Worm (Caenorhabditis elegans): ENCODE measurements around the gene pacl-1.

pacl-1 gene

DNA sequence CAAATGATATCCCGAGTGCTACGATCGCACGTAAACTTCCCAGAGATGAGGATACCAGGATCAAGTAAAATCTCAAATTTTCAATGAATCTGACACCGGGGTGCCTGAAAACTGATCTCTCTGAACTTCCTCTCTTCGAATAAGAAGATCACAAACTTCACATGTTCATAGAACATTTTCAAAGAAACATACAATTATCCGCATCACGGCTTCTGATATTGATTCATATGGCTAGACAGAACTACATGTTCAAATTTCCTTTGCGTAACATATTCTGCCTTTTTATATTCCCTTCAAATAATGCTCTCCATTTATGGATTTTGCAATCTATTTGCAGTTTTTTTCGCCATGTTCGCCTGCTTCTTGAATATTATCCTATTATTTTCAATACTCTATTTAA lies 21.8 kb upstream of the pacl-1 start, which contains the start of gene srbc-83:
Gene srbc-83, plus strand, starts transcription at position 301 of the 400 bp plus-strand sequence.
- TF ChIP-seq ceh-30 (tag; optimal IDR thresholded peaks at IDR 0.05), result no peak
- TF ChIP-seq unc-42 (tag; optimal IDR thresholded peaks at IDR 0.05), result no peak
- TF ChIP-seq sdc-2 (tag; optimal IDR thresholded peaks at IDR 0.05), result no peak
- TF ChIP-seq che-1 (tag; optimal IDR thresholded peaks at IDR 0.05), result no peak
- no peak for TF ChIP-seq K09A11.1 (tag; optimal IDR thresholded peaks at IDR 0.05; ENCODE audit: insufficient read depth)
- TF ChIP-seq nhr-11 (tag; optimal IDR thresholded peaks at IDR 0.05), result no peak
- no peak for TF ChIP-seq ceh-48 (tag; optimal IDR thresholded peaks at IDR 0.05)
- no peak for TF ChIP-seq sox-2 (GFP tag; IDR thresholded peaks at IDR 0.05)
- no peak for TF ChIP-seq hlh-6 (tag; optimal IDR thresholded peaks at IDR 0.05)

DNA sequence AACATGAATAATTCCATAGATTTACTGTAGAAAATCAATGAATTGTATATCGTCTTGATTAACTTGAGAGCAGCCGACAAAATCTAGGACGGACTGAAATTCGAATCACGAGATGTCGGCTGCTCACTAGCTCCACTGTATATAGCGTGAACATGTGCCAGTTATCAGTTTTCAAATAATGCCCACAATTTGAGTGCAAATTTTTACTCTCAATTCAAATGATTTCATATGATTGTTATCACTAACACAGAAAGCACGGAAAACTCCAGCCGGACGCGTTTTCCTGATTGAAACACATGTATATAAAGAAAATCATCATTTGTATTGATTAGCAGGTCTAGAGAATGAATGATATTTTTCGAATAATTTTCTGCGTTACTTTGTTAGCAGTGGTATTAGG lies 17.2 kb upstream of the pacl-1 start, which contains the start of gene oac-5:
Gene oac-5, plus strand, starts transcription at position 301 of the 400 bp plus-strand sequence.
- TF ChIP-seq ceh-6 (GFP tag; optimal IDR thresholded peaks at IDR 0.05), result no peak
- no peak for TF ChIP-seq hlh-8 (tag; optimal IDR thresholded peaks at IDR 0.05)
- TF ChIP-seq ceh-22 (tag; optimal IDR thresholded peaks at IDR 0.05), result no peak
- TF ChIP-seq K02D7.2 (tag; optimal IDR thresholded peaks at IDR 0.05), result no peak
- TF ChIP-seq ceh-30 (tag; optimal IDR thresholded peaks at IDR 0.05), result no peak
- no peak for TF ChIP-seq npax-4 (tag; optimal IDR thresholded peaks at IDR 0.05)
- no peak for TF ChIP-seq rnt-1 (tag; optimal IDR thresholded peaks at IDR 0.05)
- TF ChIP-seq pha-2 (tag; optimal IDR thresholded peaks at IDR 0.05), result no peak

DNA sequence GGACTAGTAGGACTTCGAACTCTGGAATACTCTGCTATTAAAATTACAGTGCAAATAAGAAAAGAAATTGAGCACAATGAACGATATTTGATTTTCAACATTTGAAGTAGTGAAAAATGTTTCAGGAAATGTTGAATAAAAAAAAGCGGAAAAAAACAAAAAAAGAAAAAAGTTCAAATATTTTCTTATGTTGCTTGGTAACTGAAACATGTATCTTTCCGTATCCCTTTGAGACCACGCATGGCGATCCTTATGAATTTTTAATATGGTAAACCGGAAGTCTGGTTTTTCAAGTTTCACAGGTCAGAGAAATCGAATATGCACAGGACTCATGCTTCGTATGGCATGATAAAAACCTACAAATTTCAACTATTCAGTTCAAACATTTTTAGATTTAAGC lies 12.4 kb upstream of the pacl-1 start, which contains the start of gene F28G4.3:
Gene F28G4.3, minus strand, starts transcription at position 101 of the 400 bp plus-strand sequence.
- TF ChIP-seq nfya-1 (tag; optimal IDR thresholded peaks at IDR 0.05) (no peak), unc-55 (GFP tag; optimal IDR thresholded peaks at IDR 0.05) (no peak), gmeb-2 (tag; optimal IDR thresholded peaks at IDR 0.05) (no peak), ceh-45 (GFP tag; IDR thresholded peaks at IDR 0.05) (no peak), ceh-2 (tag; optimal IDR thresholded peaks at IDR 0.05) (no peak)

DNA sequence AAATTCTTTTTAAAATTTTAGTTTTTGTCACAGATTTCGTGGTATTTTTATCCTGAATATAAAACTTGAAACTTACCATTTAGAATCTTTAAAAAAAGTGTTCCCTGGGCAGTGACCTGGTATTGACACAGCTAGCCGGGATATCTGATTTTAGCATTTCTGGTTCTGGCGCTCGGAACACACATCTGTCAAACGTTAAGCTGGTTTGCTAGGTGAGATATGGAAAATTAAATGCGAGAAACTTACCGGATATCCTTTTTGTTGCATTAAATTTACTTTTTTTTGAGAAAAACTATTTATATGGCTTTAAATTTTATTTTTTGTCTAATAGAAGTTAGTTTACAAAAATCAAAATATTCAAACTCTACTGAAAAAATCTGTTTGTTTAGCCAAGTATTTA lies 10.5 kb upstream of the pacl-1 start, which contains the start of gene F28G4.4:
Gene F28G4.4, minus strand, starts transcription at position 101 of the 400 bp plus-strand sequence.
- TF ChIP-seq F13H6.1 (tag; optimal IDR thresholded peaks at IDR 0.05) (no peak), fax-1 (tag; optimal IDR thresholded peaks at IDR 0.05) (no peak), madf-2 (tag; optimal IDR thresholded peaks at IDR 0.05) (no peak), ceh-19 (GFP tag; optimal IDR thresholded peaks at IDR 0.05) (no peak), gmeb-2 (tag; optimal IDR thresholded peaks at IDR 0.05) (no peak)

DNA sequence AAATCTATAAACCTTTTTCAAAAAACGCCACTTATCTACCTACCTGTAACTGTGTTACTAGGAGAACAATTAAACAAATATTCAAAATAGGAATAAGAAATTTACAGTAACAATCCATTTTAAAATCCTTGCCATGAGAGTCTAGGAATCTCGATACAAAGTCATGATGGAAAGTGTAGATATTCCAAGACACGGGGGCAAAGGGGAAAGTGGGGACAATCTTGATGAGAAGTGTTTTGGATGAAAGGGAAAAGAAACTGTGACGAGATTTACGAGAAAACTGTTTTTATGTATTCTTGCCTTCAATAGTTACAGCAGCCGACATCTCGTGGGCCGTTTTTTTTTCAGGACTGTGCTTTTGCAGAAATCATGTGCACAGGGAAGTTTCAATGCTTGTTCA lies 6.9 kb upstream of the pacl-1 start, which contains the start of gene F28G4.2:
Gene F28G4.2, minus strand, starts transcription at position 175 of the 400 bp plus-strand sequence.
- TF ChIP-seq fax-1 (tag; optimal IDR thresholded peaks at IDR 0.05), result no peak
- TF ChIP-seq elt-4 (tag; optimal IDR thresholded peaks at IDR 0.05), result no peak
- no peak for TF ChIP-seq pqm-1 (tag; optimal IDR thresholded peaks at IDR 0.05)
- TF ChIP-seq nhr-232 (tag; optimal IDR thresholded peaks at IDR 0.05), result no peak
- no peak for TF ChIP-seq hlh-6 (tag; optimal IDR thresholded peaks at IDR 0.05)

DNA sequence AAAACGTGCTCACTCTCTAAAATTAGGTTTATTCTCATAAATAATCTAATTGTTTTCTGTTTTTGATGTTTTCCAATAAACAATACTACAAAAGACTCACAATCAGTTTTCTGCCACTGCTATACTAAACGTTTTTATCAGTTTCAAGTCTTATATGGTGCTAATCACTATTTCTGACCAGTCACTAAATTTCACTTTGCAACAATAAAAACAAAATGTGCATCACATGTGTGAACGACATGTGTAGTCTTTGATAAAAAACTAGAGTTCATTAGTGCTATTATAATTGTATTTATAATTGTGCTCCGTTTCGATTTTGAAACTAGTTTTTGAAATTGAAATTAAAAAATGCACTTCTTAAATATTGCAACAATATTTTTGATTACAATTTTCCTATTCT lies 2.7 kb upstream of the pacl-1 start, which contains the start of gene cyp-37B1:
Gene cyp-37B1, plus strand, starts transcription at position 199 of the 400 bp plus-strand sequence.
- TF ChIP-seq ttx-3 (tag; optimal IDR thresholded peaks at IDR 0.05) (no peak), elt-2 (tag; optimal IDR thresholded peaks at IDR 0.05) (peak; percentile 18), ceh-31 (tag; optimal IDR thresholded peaks at IDR 0.05) (no peak), nfya-1 (tag; optimal IDR thresholded peaks at IDR 0.05) (no peak), hlh-30 (tag; optimal IDR thresholded peaks at IDR 0.05; ENCODE audit: insufficient read depth) (no peak), ceh-18 (tag; optimal IDR thresholded peaks at IDR 0.05) (no peak), nhr-11 (tag; optimal IDR thresholded peaks at IDR 0.05) (no peak)

Data from whole organism, late embryonic.